Worm (Caenorhabditis elegans) whole organism, L3 larva: ENCODE data around the gene znf-622.

Experiments
- ama-1 ChIP-seq: fragments of 150-350 bp; optimal IDR thresholded peaks from 2 replicates; lab custom pipeline; 2018
- egl-27 ChIP-seq: sonication (generic microtip); optimal IDR thresholded peaks from 4 replicates; lab custom pipeline; 2017; ENCODE audit warnings: missing biosample characterization, missing genetic modification reagents, missing genetic modification characterization
- elt-1 ChIP-seq: fragments of 150-350 bp; optimal IDR thresholded peaks from 2 replicates; lab custom pipeline; 2014; ENCODE audit warnings: missing biosample characterization, missing genetic modification characterization
- elt-2 ChIP-seq: sonication (generic microtip); optimal IDR thresholded peaks from 2 replicates; lab custom pipeline; 2016; ENCODE audit warnings: missing genetic modification reagents, mild to moderate bottlenecking, missing genetic modification characterization, missing compliant biosample characterization
- elt-3 ChIP-seq, 3 experiments: fragments of 150-350 bp in 1 of 3; sonication (generic microtip) in 2 of 3; optimal IDR thresholded peaks; 2 replicates in 2 of 3; 4 replicates in 1 of 3; lab custom pipeline; 2014 to 2017; ENCODE audit warnings: missing biosample characterization in 3 of 3, missing genetic modification characterization in 3 of 3
- eor-1 ChIP-seq, 2 experiments: fragments of 150-350 bp; optimal IDR thresholded peaks; 2 replicates each; lab custom pipeline; 2014 to 2018; ENCODE audit warnings: missing biosample characterization in 2 of 2, missing genetic modification characterization in 2 of 2
- fos-1 ChIP-seq: fragments of 150-350 bp; optimal IDR thresholded peaks from 2 replicates; lab custom pipeline; 2014; ENCODE audit warnings: missing biosample characterization, missing genetic modification characterization
- mdl-1 ChIP-seq: fragments of 150-350 bp; optimal IDR thresholded peaks from 2 replicates; lab custom pipeline; 2014; ENCODE audit warnings: missing biosample characterization, missing genetic modification characterization
- mml-1 ChIP-seq: fragments of 150-350 bp; sonication (generic microtip); optimal IDR thresholded peaks from 3 replicates; lab custom pipeline; 2014; ENCODE audit warnings: missing biosample characterization, missing genetic modification characterization
- nhr-12 ChIP-seq: fragments of 150-350 bp; optimal IDR thresholded peaks from 2 replicates; lab custom pipeline; 2014; ENCODE audit warnings: missing biosample characterization, missing genetic modification characterization
- pha-4 ChIP-seq: fragments of 150-350 bp; optimal IDR thresholded peaks from 2 replicates; lab custom pipeline; 2014; ENCODE audit warnings: missing biosample characterization, missing genetic modification reagents, missing genetic modification characterization
- tbx-2 ChIP-seq: sonication (generic microtip); optimal IDR thresholded peaks from 2 replicates; lab custom pipeline; 2016; ENCODE audit warnings: mild to moderate bottlenecking, missing genetic modification characterization, missing compliant biosample characterization
- unc-39 ChIP-seq: sonication (generic microtip); optimal IDR thresholded peaks from 4 replicates; lab custom pipeline; 2017; ENCODE audit warnings: missing biosample characterization, missing genetic modification characterization
- unc-62 ChIP-seq: fragments of 150-350 bp; sonication (generic microtip); optimal IDR thresholded peaks from 4 replicates; lab custom pipeline; 2014; ENCODE audit warnings: missing biosample characterization, missing genetic modification reagents, missing genetic modification characterization

DNA sequence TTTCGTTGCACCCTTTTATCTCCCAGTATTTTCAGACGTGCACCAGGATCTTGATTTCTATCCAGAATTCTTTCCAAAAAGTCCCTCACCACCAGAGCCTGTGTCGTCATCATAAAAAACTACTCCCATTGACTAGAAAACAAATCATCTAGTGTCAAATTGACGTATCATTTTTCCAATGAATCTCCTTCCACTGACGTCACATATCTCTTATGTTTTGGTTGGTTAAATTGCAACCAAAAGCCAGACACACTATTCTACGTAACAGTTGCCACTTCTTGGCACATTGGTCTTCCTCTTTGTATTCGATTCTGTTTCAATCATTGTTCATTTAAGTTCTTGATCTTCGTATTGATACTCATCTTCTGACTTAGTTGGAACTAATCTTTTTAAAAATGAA, 16.7 kb downstream of the znf-622 start:
- TF ChIP-seq nhr-12 (tag; lab: Kevin White, UChicago) (no peak), egl-27 (tag; lab: Kevin White, UChicago) (no peak), elt-1 (tag; lab: Kevin White, UChicago) (no peak), ama-1 (lab: Kevin White, UChicago) (no peak), elt-2 (tag; lab: Kevin White, UChicago) (no peak), eor-1 (tag; optimal IDR thresholded peaks at IDR 0.05; lab: Kevin White, UChicago) (no peak), unc-62 (GFP tag; lab: Kevin White, UChicago) (no peak), pha-4 (tag; lab: Kevin White, UChicago) (no peak), unc-39 (tag; lab: Kevin White, UChicago) (no peak), mml-1 (tag; lab: Kevin White, UChicago) (no peak), fos-1 (tag; lab: Kevin White, UChicago) (no peak), tbx-2 (no peak), elt-3 (tag; optimal IDR thresholded peaks at IDR 0.05; lab: Kevin White, UChicago) (no peak), mdl-1 (tag; lab: Kevin White, UChicago) (no peak)
